Fruit fly (Drosophila melanogaster) whole organism, embryonic: Measurements from ENCODE around the gene NFAT.
A peak's percentile ranks its signal among the peaks of the same experiment; 100 is the strongest.

Experiments used
- Asciz ChIP-seq: fragments of 200-800 bp; sonication (Bioruptor generic); optimal IDR thresholded peaks from 2 replicates; lab custom pipeline; 2017; ENCODE audit warnings: missing biosample characterization, mild to moderate bottlenecking, missing genetic modification characterization, missing genetic modification reagents
- Bteb2 ChIP-seq: fragments of 200-800 bp; sonication (Bioruptor generic); optimal IDR thresholded peaks from 2 replicates; lab custom pipeline; 2016; ENCODE audit warnings: missing biosample characterization, missing genetic modification characterization
- CG10321 ChIP-seq: fragments of 200-800 bp; sonication (Bioruptor generic); IDR thresholded peaks from 2 replicates; pipeline ENCODE4 v1.3.6; 2022; ENCODE audit warnings: missing biosample characterization, missing genetic modification characterization
- CG10543 ChIP-seq: fragments of 200-800 bp; sonication (Bioruptor generic); optimal IDR thresholded peaks from 3 replicates; lab custom pipeline; 2017; ENCODE audit warnings: missing biosample characterization, mild to moderate bottlenecking, missing genetic modification characterization, moderate library complexity
- CG10654 ChIP-seq: fragments of 200-800 bp; sonication (Bioruptor generic); optimal IDR thresholded peaks from 2 replicates; lab custom pipeline; 2016; ENCODE audit warnings: missing biosample characterization, missing genetic modification characterization
- CG12104 ChIP-seq: fragments of 200-800 bp; sonication (Bioruptor generic); optimal IDR thresholded peaks from 3 replicates; lab custom pipeline; 2016; ENCODE audit warnings: missing biosample characterization, missing genetic modification characterization
- CG12744 ChIP-seq: fragments of 200-800 bp; sonication (Bioruptor generic); optimal IDR thresholded peaks from 2 replicates; lab custom pipeline; 2016; ENCODE audit warnings: missing biosample characterization, missing genetic modification characterization
- CG14050 ChIP-seq: fragments of 200-800 bp; sonication (Bioruptor generic); IDR thresholded peaks from 3 replicates; pipeline ENCODE4 v1.3.6; 2022; ENCODE audit warnings: missing biosample characterization, missing genetic modification characterization
- CG14667 ChIP-seq: fragments of 200-800 bp; sonication (Bioruptor generic); IDR thresholded peaks from 2 replicates; pipeline ENCODE4 v1.3.6; 2022; ENCODE audit warnings: missing biosample characterization, missing genetic modification characterization
- CG14710 ChIP-seq: fragments of 200-800 bp; sonication (Bioruptor generic); optimal IDR thresholded peaks from 3 replicates; lab custom pipeline; 2019; ENCODE audit warnings: missing biosample characterization, mild to moderate bottlenecking, missing genetic modification characterization, moderate library complexity
- CG16779 ChIP-seq: fragments of 200-800 bp; sonication (Bioruptor generic); IDR thresholded peaks from 2 replicates; pipeline ENCODE4 v1.3.6; 2022; ENCODE audit warnings: missing biosample characterization, missing genetic modification characterization
- CG16813 ChIP-seq: fragments of 200-800 bp; sonication (Bioruptor generic); IDR thresholded peaks from 3 replicates; pipeline ENCODE4 v1.3.6; 2022; ENCODE audit warnings: missing biosample characterization, missing genetic modification characterization; ENCODE audit not compliant: partially characterized antibody
- CG1832 ChIP-seq: fragments of 200-800 bp; sonication (Bioruptor generic); optimal IDR thresholded peaks from 2 replicates; lab custom pipeline; 2017; ENCODE audit warnings: missing biosample characterization, mild to moderate bottlenecking, missing genetic modification characterization, inconsistent platforms
- CG18764 ChIP-seq: fragments of 200-800 bp; sonication (Bioruptor generic); optimal IDR thresholded peaks from 3 replicates; lab custom pipeline; 2016; ENCODE audit warnings: missing biosample characterization, missing genetic modification characterization
- CG30403 ChIP-seq: fragments of 200-800 bp; sonication (Bioruptor generic); optimal IDR thresholded peaks from 3 replicates; lab custom pipeline; 2016; ENCODE audit warnings: missing biosample characterization, missing genetic modification characterization
- CG32532 ChIP-seq: fragments of 200-800 bp; sonication (Bioruptor generic); IDR thresholded peaks from 2 replicates; pipeline ENCODE4 v1.3.6; 2022; ENCODE audit warnings: missing biosample characterization, missing genetic modification characterization
- CG33213 ChIP-seq: fragments of 200-800 bp; sonication (Bioruptor generic); optimal IDR thresholded peaks from 3 replicates; lab custom pipeline; 2016; ENCODE audit warnings: missing biosample characterization, missing genetic modification characterization
- CG4707 ChIP-seq: fragments of 200-800 bp; sonication (Bioruptor generic); optimal IDR thresholded peaks from 2 replicates; lab custom pipeline; 2018; ENCODE audit warnings: missing biosample characterization, mild to moderate bottlenecking, missing genetic modification characterization, moderate library complexity
- CG6791 ChIP-seq: fragments of 200-800 bp; sonication (Bioruptor generic); IDR thresholded peaks from 3 replicates; pipeline ENCODE4 v1.3.6; 2022; ENCODE audit warnings: missing biosample characterization, missing genetic modification characterization; ENCODE audit not compliant: partially characterized antibody
- CG7357 ChIP-seq: fragments of 200-800 bp; sonication (Bioruptor generic); IDR thresholded peaks from 3 replicates; pipeline ENCODE4 v1.3.6; 2022; ENCODE audit warnings: missing biosample characterization, missing genetic modification characterization
- CG7556 ChIP-seq: fragments of 200-800 bp; sonication (Bioruptor generic); optimal IDR thresholded peaks from 2 replicates; lab custom pipeline; 2017; ENCODE audit warnings: missing biosample characterization, mild to moderate bottlenecking, missing genetic modification characterization
- CG8281 ChIP-seq: fragments of 200-800 bp; sonication (Bioruptor generic); optimal IDR thresholded peaks from 2 replicates; lab custom pipeline; 2018; ENCODE audit warnings: missing biosample characterization, mild to moderate bottlenecking, missing genetic modification characterization, moderate library complexity
- CG9215 ChIP-seq: fragments of 200-800 bp; sonication (Bioruptor generic); IDR thresholded peaks from 2 replicates; pipeline ENCODE4 v1.3.6; 2022; ENCODE audit warnings: missing biosample characterization, missing genetic modification characterization
- D19A ChIP-seq: fragments of 200-800 bp; optimal IDR thresholded peaks from 3 replicates; lab custom pipeline; 2019; ENCODE audit warnings: missing biosample characterization, mild to moderate bottlenecking, missing genetic modification characterization, moderate library complexity
- Dfd ChIP-seq, 2 experiments: fragments of >200 bp; optimal IDR thresholded peaks; 2 replicates each; lab custom pipeline; 2017; ENCODE audit warnings: missing biosample characterization in 2 of 2, missing genetic modification characterization in 2 of 2
- Doc3 ChIP-seq: fragments of 200-800 bp; sonication (Bioruptor generic); IDR thresholded peaks from 3 replicates; pipeline ENCODE4 v1.3.6; 2022; ENCODE audit warnings: missing biosample characterization, missing genetic modification characterization; ENCODE audit not compliant: partially characterized antibody
- Dp ChIP-seq: fragments of 200-800 bp; sonication (Bioruptor generic); optimal IDR thresholded peaks from 2 replicates; lab custom pipeline; 2018; ENCODE audit warnings: missing biosample characterization, mild to moderate bottlenecking, missing genetic modification characterization, moderate library complexity
- HLHmδ ChIP-seq: fragments of 200-800 bp; sonication (Bioruptor generic); optimal IDR thresholded peaks from 2 replicates; lab custom pipeline; 2018; ENCODE audit warnings: missing biosample characterization, mild to moderate bottlenecking, missing genetic modification characterization, moderate library complexity
- Hr39 ChIP-seq: fragments of >200 bp; optimal IDR thresholded peaks from 2 replicates; lab custom pipeline; 2017
- Med ChIP-seq: fragments of 200-800 bp; sonication (Bioruptor generic); peaks from one replicate; lab custom pipeline; 2016; ENCODE audit warnings: missing biosample characterization, missing genetic modification characterization, mild to moderate bottlenecking, inconsistent platforms, moderate library complexity
- Nf-YB ChIP-seq: fragments of 200-800 bp; sonication (Bioruptor generic); optimal IDR thresholded peaks from 3 replicates; lab custom pipeline; 2019; ENCODE audit warnings: missing biosample characterization, mild to moderate bottlenecking, missing genetic modification characterization, moderate library complexity
- Opbp ChIP-seq: fragments of 200-800 bp; sonication (Bioruptor generic); IDR thresholded peaks from 3 replicates; pipeline ENCODE4 v1.3.6; 2022; ENCODE audit warnings: missing biosample characterization, missing genetic modification characterization; ENCODE audit not compliant: partially characterized antibody
- Pdp1 ChIP-seq, 2 experiments: fragments of 200-800 bp; sonication (Bioruptor generic); optimal IDR thresholded peaks; 3 replicates each; lab custom pipeline; 2016; ENCODE audit warnings: missing biosample characterization in 2 of 2, missing genetic modification characterization in 2 of 2, mild to moderate bottlenecking in 1 of 2, moderate library complexity in 1 of 2
- Ravus ChIP-seq: fragments of 200-800 bp; sonication (Bioruptor generic); IDR thresholded peaks from 2 replicates; pipeline ENCODE4 v1.3.6; 2022; ENCODE audit warnings: missing biosample characterization, missing genetic modification characterization
- gcm ChIP-seq: fragments of 200-800 bp; sonication (Bioruptor generic); optimal IDR thresholded peaks from 2 replicates; lab custom pipeline; 2019; ENCODE audit warnings: missing biosample characterization, mild to moderate bottlenecking, missing genetic modification characterization, moderate library complexity
- hkb ChIP-seq, 2 experiments: fragments of 200-800 bp in 1 of 2; fragments of >200 bp in 1 of 2; sonication (Bioruptor generic) in 1 of 2; IDR thresholded peaks in 1 of 2; optimal IDR thresholded peaks in 1 of 2; 2 replicates each; pipeline versions ENCODE4 v1.3.6 to Lab custom; 2017 to 2022; ENCODE audit warnings: missing biosample characterization in 1 of 2, missing genetic modification characterization in 1 of 2
- mirr ChIP-seq: fragments of 200-800 bp; sonication (Bioruptor generic); optimal IDR thresholded peaks from 3 replicates; lab custom pipeline; 2018; ENCODE audit warnings: missing biosample characterization, mild to moderate bottlenecking, missing genetic modification characterization
- nerfin-1 ChIP-seq: fragments of 200-800 bp; sonication (Bioruptor generic); optimal IDR thresholded peaks from 3 replicates; lab custom pipeline; 2019; ENCODE audit warnings: missing biosample characterization, mild to moderate bottlenecking, missing genetic modification characterization, moderate library complexity
- peb ChIP-seq: fragments of 200-800 bp; sonication (Bioruptor generic); IDR thresholded peaks from 2 replicates; pipeline ENCODE4 v1.3.6; 2022; ENCODE audit warnings: missing biosample characterization, missing genetic modification characterization
- scrt ChIP-seq: fragments of 200-800 bp; sonication (Bioruptor generic); optimal IDR thresholded peaks from 2 replicates; lab custom pipeline; 2018; ENCODE audit warnings: missing biosample characterization, mild to moderate bottlenecking, missing genetic modification characterization, moderate library complexity
- sens ChIP-seq: fragments of 200-800 bp; sonication (Bioruptor generic); peaks from one replicate; lab custom pipeline; 2016; ENCODE audit warnings: missing biosample characterization, missing genetic modification characterization
- sisA ChIP-seq: fragments of 200-800 bp; sonication (Bioruptor generic); IDR thresholded peaks from 2 replicates; pipeline ENCODE4 v1.3.6; 2022; ENCODE audit warnings: missing biosample characterization, missing genetic modification characterization
- so ChIP-seq: fragments of 200-800 bp; sonication (Bioruptor generic); IDR thresholded peaks from 3 replicates; pipeline ENCODE4 v1.3.6; 2022; ENCODE audit warnings: missing biosample characterization, missing genetic modification characterization
- sr ChIP-seq: fragments of 200-800 bp; sonication (Bioruptor generic); IDR thresholded peaks from 3 replicates; pipeline ENCODE4 v1.3.6; 2022; ENCODE audit warnings: missing biosample characterization, missing genetic modification characterization
- stc ChIP-seq: fragments of 200-800 bp; sonication (Bioruptor generic); IDR thresholded peaks from 2 replicates; pipeline ENCODE4 v1.3.6; 2022; ENCODE audit warnings: missing biosample characterization, missing genetic modification characterization
- twi ChIP-seq: fragments of 200-800 bp; optimal IDR thresholded peaks from 2 replicates; lab custom pipeline; 2019; ENCODE audit warnings: missing biosample characterization, mild to moderate bottlenecking, missing genetic modification characterization, moderate library complexity
- vfl ChIP-seq: fragments of 200-800 bp; sonication (Bioruptor generic); optimal IDR thresholded peaks from 2 replicates; lab custom pipeline; 2016; ENCODE audit warnings: missing biosample characterization, missing genetic modification characterization
- vnd ChIP-seq: fragments of 200-800 bp; sonication (Bioruptor generic); IDR thresholded peaks from 3 replicates; pipeline ENCODE4 v1.3.6; 2022; ENCODE audit warnings: missing biosample characterization, missing genetic modification characterization; ENCODE audit not compliant: partially characterized antibody
- yki ChIP-seq: fragments of >200 bp; optimal IDR thresholded peaks from 3 replicates; lab custom pipeline; 2018

NFAT gene

DNA sequence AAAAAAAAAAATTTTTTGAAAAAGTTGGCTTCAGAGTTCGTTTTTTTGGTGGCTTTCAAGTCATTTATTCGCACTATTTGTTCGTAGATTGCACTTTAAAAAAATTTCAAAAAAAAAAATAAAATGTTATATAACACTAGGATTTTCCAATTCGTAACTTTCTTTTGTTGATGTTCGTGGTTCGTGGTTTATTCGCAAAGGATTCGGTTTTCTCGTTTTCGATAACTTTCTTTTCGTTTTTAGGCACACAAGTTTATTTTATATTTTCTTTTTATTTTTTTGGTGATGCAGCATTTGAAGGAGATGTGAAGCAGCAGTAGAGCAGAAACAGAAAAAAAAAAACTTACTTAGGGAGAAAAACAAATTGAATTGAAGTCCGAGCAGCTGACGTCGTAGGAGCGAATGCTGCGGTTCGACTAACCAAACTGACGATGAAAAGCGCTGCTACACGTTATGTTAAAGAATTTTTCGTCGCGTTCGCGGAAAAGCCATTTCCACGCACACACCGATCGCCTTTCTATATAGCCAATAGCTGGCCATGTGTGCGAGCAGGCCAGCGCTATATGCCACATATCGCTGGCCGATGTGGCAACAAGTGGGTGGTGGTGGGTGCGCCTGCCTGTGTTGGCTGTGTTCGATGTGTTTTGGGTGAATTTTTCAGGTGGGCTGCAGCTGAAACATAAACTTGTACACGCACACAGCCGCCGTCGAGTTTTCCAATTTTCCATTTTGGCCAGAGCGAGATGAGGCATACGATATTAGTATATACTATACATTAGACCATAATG is 22.3 kb upstream of the NFAT start, which contains the start of gene up (continued):
- TF ChIP-seq Ravus (GFP tag; lab: Robert Waterston, UW) (no peak), CG12744 (GFP tag; lab: Kevin White, UChicago) (no peak), Bteb2 (GFP tag; lab: Kevin White, UChicago) (no peak), Hr39 (no peak), CG32532 (GFP tag; lab: Robert Waterston, UW) (0 out of 2 replicates have a peak, but pooled peaks have one; percentile 7), CG12104 (no peak), CG30403 (no peak), CG33213 (GFP tag; lab: Kevin White, UChicago) (no peak), peb (GFP tag; lab: Robert Waterston, UW) (no peak), gcm (GFP tag; lab: Kevin White, UChicago) (no peak), yki (lab: Kevin White, UChicago) (no peak), sens (peak; percentile 51), CG7357 (GFP tag; lab: Robert Waterston, UW) (no peak), CG7556 (GFP tag; lab: Kevin White, UChicago) (no peak), CG10654 (GFP tag; lab: Kevin White, UChicago) (no peak), CG4707 (GFP tag; lab: Kevin White, UChicago) (no peak), CG1832 (GFP tag; lab: Kevin White, UChicago) (peak; percentile 23), mirr (GFP tag; lab: Kevin White, UChicago) (no peak), CG10543 (GFP tag; lab: Kevin White, UChicago) (peak; percentile 17), Dp (GFP tag; lab: Kevin White, UChicago) (no peak), CG18764 (GFP tag; lab: Kevin White, UChicago) (no peak), CG14667 (GFP tag; lab: Robert Waterston, UW) (no peak), D19A (tag; lab: Kevin White, UChicago) (no peak), scrt (GFP tag; lab: Kevin White, UChicago) (peak; percentile 9), CG16779 (no peak), HLHmδ (GFP tag; lab: Kevin White, UChicago) (no peak), hkb (optimal IDR thresholded peaks at IDR 0.05; lab: Kevin White, UChicago) (no peak), hkb (GFP tag; IDR thresholded peaks at IDR 0.05; lab: Robert Waterston, UW) (no peak), CG14050 (no peak), Opbp (GFP tag; lab: Robert Waterston, UW) (0 out of 3 replicates have a peak, but pooled peaks have one; percentile 23), Med (GFP tag; lab: Kevin White, UChicago) (peak; percentile 45), Dfd (GFP tag; optimal IDR thresholded peaks at IDR 0.05; lab: Kevin White, UChicago) (no peak), Asciz (GFP tag; lab: Kevin White, UChicago) (no peak), stc (GFP tag; lab: Robert Waterston, UW) (no peak), Doc3 (no peak), CG10321 (GFP tag; lab: Robert Waterston, UW) (peak; percentile 61), CG9215 (no peak), nerfin-1 (tag; lab: Kevin White, UChicago) (no peak), so (GFP tag; lab: Robert Waterston, UW) (0 out of 3 replicates have a peak, but pooled peaks have one; percentile 6), CG14710 (tag; lab: Kevin White, UChicago) (no peak), Pdp1 (GFP tag; optimal IDR thresholded peaks at IDR 0.05; lab: Kevin White, UChicago) (peak in 1 of 2 experiments; percentile 74), vnd (GFP tag; lab: Robert Waterston, UW) (no peak), CG6791 (GFP tag; lab: Robert Waterston, UW) (no peak), twi (tag; lab: Kevin White, UChicago) (no peak), sisA (no peak), Nf-YB (GFP tag; lab: Kevin White, UChicago) (no peak), CG16813 (GFP tag; lab: Robert Waterston, UW) (no peak), CG8281 (tag; lab: Kevin White, UChicago) (no peak), sr (peak; percentile 55; the same call in 2 of the 3 replicates), vfl (no peak)
